Worm (Caenorhabditis elegans) whole organism, L2 larva: Measurements from ENCODE around the gene ZC190.8.

Experiments
- F13H6.1 ChIP-seq: sonication (generic microtip); optimal IDR thresholded peaks from 2 replicates; lab custom pipeline; 2016; ENCODE audit warnings: missing genetic modification characterization, missing compliant biosample characterization
- R02D3.7 ChIP-seq: fragments of 150-350 bp; optimal IDR thresholded peaks from 2 replicates; lab custom pipeline; 2014; ENCODE audit warnings: missing biosample characterization, missing genetic modification characterization
- ZK546.5 ChIP-seq: sonication (generic microtip); optimal IDR thresholded peaks from 2 replicates; lab custom pipeline; 2017; ENCODE audit warnings: missing biosample characterization, missing genetic modification characterization
- aly-2 ChIP-seq: fragments of 150-350 bp; optimal IDR thresholded peaks from 2 replicates; lab custom pipeline; 2014; ENCODE audit warnings: missing biosample characterization, missing genetic modification characterization
- blmp-1 ChIP-seq: sonication (generic microtip); optimal IDR thresholded peaks from 2 replicates; lab custom pipeline; 2017; ENCODE audit warnings: missing genetic modification characterization, mild to moderate bottlenecking, missing compliant biosample characterization, antibody characterized with exemption, moderate library complexity; ENCODE audit not compliant: insufficient read depth
- crh-2 ChIP-seq: sonication (generic microtip); optimal IDR thresholded peaks from 2 replicates; lab custom pipeline; 2017; ENCODE audit warnings: missing biosample characterization, missing genetic modification characterization
- elt-1 ChIP-seq: fragments of 150-350 bp; optimal IDR thresholded peaks from 2 replicates; lab custom pipeline; 2014; ENCODE audit warnings: missing biosample characterization, missing genetic modification characterization
- fos-1 ChIP-seq: fragments of 150-350 bp; optimal IDR thresholded peaks from 2 replicates; lab custom pipeline; 2014; ENCODE audit warnings: missing biosample characterization, missing genetic modification characterization
- lin-11 ChIP-seq: fragments of 150-350 bp; sonication (generic microtip); optimal IDR thresholded peaks from 2 replicates; lab custom pipeline; 2014; ENCODE audit warnings: missing biosample characterization, missing genetic modification characterization, inconsistent platforms, mixed read lengths
- lin-13 ChIP-seq: fragments of 150-350 bp; optimal IDR thresholded peaks from 2 replicates; lab custom pipeline; 2014; ENCODE audit warnings: missing biosample characterization, missing genetic modification reagents, missing genetic modification characterization
- mbf-1 ChIP-seq: sonication (generic microtip); optimal IDR thresholded peaks from 2 replicates; lab custom pipeline; 2017; ENCODE audit warnings: missing biosample characterization, missing genetic modification characterization
- nhr-10 ChIP-seq: sonication (generic microtip); optimal IDR thresholded peaks from 2 replicates; lab custom pipeline; 2017; ENCODE audit warnings: missing biosample characterization, missing genetic modification characterization
- nhr-11 ChIP-seq: fragments of 150-350 bp; optimal IDR thresholded peaks from 2 replicates; lab custom pipeline; 2014; ENCODE audit warnings: missing biosample characterization, missing genetic modification characterization
- nhr-237 ChIP-seq: fragments of 150-350 bp; optimal IDR thresholded peaks from 2 replicates; lab custom pipeline; 2014; ENCODE audit warnings: missing biosample characterization, missing genetic modification characterization
- nhr-25 ChIP-seq: fragments of 150-350 bp; sonication (generic microtip); optimal IDR thresholded peaks from 3 replicates; lab custom pipeline; 2014; ENCODE audit warnings: missing biosample characterization, missing genetic modification characterization
- nhr-77 ChIP-seq: fragments of 150-350 bp; optimal IDR thresholded peaks from 2 replicates; lab custom pipeline; 2014; ENCODE audit warnings: missing biosample characterization, missing genetic modification characterization
- peb-1 ChIP-seq: fragments of 150-350 bp; optimal IDR thresholded peaks from 2 replicates; lab custom pipeline; 2014; ENCODE audit warnings: missing biosample characterization, missing genetic modification characterization
- skn-1 ChIP-seq: sonication (generic microtip); optimal IDR thresholded peaks from 2 replicates; lab custom pipeline; 2017; ENCODE audit warnings: missing biosample characterization, missing genetic modification characterization
- sma-3 ChIP-seq: sonication (generic microtip); optimal IDR thresholded peaks from 2 replicates; lab custom pipeline; 2016; ENCODE audit warnings: missing genetic modification reagents, missing genetic modification characterization, missing compliant biosample characterization
- sma-9 ChIP-seq, 2 experiments: fragments of 150-350 bp in 1 of 2; sonication (generic microtip) in 1 of 2; optimal IDR thresholded peaks; 2 replicates each; lab custom pipeline; 2014 to 2016; ENCODE audit warnings: missing genetic modification characterization in 2 of 2, mild to moderate bottlenecking in 1 of 2, missing biosample characterization in 1 of 2, missing compliant biosample characterization in 1 of 2, missing genetic modification reagents in 1 of 2, moderate library complexity in 1 of 2
- unc-39 ChIP-seq: fragments of 150-350 bp; optimal IDR thresholded peaks from 2 replicates; lab custom pipeline; 2014; ENCODE audit warnings: missing biosample characterization, missing genetic modification characterization
- unc-55 ChIP-seq: fragments of 150-350 bp; sonication (generic microtip); optimal IDR thresholded peaks from 3 replicates; lab custom pipeline; 2014; ENCODE audit warnings: missing biosample characterization, missing genetic modification reagents, missing genetic modification characterization
- unc-62 ChIP-seq: fragments of 150-350 bp; optimal IDR thresholded peaks from 2 replicates; lab custom pipeline; 2014; ENCODE audit warnings: missing biosample characterization, missing genetic modification reagents, missing genetic modification characterization

ZC190.8 gene

ce11 chrV:8650365-8650764 lies 37.2 kb downstream of the ZC190.8 start:
- TF ChIP-seq nhr-77 (tag; lab: Kevin White, UChicago) (no peak), nhr-25 (tag; lab: Kevin White, UChicago) (peak; percentile 36)

ce11 chrV:8648251-8648650 lies 39.4 kb downstream of the ZC190.8 start:
- TF ChIP-seq sma-3 (GFP tag; lab: Kevin White, UChicago) (peak; percentile 19), crh-2 (peak; percentile 61), peb-1 (tag; lab: Kevin White, UChicago) (no peak), fos-1 (tag; lab: Kevin White, UChicago) (peak; percentile 98), sma-9 (GFP tag; optimal IDR thresholded peaks at IDR 0.05; lab: Kevin White, UChicago) (peak; percentile 70), sma-9 (tag; optimal IDR thresholded peaks at IDR 0.05; lab: Kevin White, UChicago) (no peak), F13H6.1 (tag; lab: Kevin White, UChicago) (peak; percentile 61), nhr-237 (tag; lab: Kevin White, UChicago) (no peak), nhr-11 (tag; lab: Kevin White, UChicago) (no peak)

ce11 chrV:8643093-8643492 lies 44.5 kb downstream of the ZC190.8 start, which contains the start of gene asp-13:
Gene asp-13, minus strand, starts transcription at chrV:8643193.
- TF ChIP-seq fos-1 (tag; lab: Kevin White, UChicago), result peak; percentile 38
- no peak for TF ChIP-seq lin-13 (GFP tag; lab: Kevin White, UChicago)
- TF ChIP-seq skn-1, result no peak
- TF ChIP-seq nhr-10 (tag; lab: Kevin White, UChicago), result no peak
- TF ChIP-seq blmp-1 (tag; lab: Kevin White, UChicago), result no peak

- no peak for TF ChIP-seq mbf-1 (tag; lab: Kevin White, UChicago)
- TF ChIP-seq peb-1 (tag; lab: Kevin White, UChicago), result no peak
- TF ChIP-seq unc-62 (GFP tag; lab: Kevin White, UChicago), result no peak
- no peak for TF ChIP-seq elt-1 (tag; lab: Kevin White, UChicago)
- no peak for TF ChIP-seq ZK546.5 (tag; lab: Kevin White, UChicago)
- no peak for TF ChIP-seq R02D3.7 (tag; lab: Kevin White, UChicago)
Observed at ce11 chrV:8641266-8641665, 46.3 kb downstream of the ZC190.8 start, which contains the start of gene F28A12.3. Gene F28A12.3, minus strand, starts transcription at chrV:8641366.

ce11 chrV:8637666-8638271 lies 49.8 kb downstream of the ZC190.8 start, which contains the start of the genes F28A12.10 and acd-4:
Gene F28A12.10, minus strand, starts transcription at chrV:8637766.
Gene acd-4, plus strand, starts transcription at chrV:8638221.
- TF ChIP-seq R02D3.7 (tag; lab: Kevin White, UChicago), result no peak
- no peak for TF ChIP-seq lin-11 (tag; lab: Kevin White, UChicago)
- no peak for TF ChIP-seq aly-2
- no peak for TF ChIP-seq unc-39 (tag; lab: Kevin White, UChicago)
- no peak for TF ChIP-seq unc-55 (GFP tag; lab: Kevin White, UChicago)
- no peak for TF ChIP-seq skn-1
- TF ChIP-seq sma-3 (GFP tag; lab: Kevin White, UChicago), result no peak
